Fruit fly (Drosophila melanogaster) whole organism, embryonic: ENCODE measurements around the gene OtopLb.
A peak's percentile ranks its signal among the peaks of the same experiment; 100 is the strongest.

Experiments
- Adf1 ChIP-seq: fragments of 200-800 bp; sonication (Bioruptor generic); IDR thresholded peaks from 2 replicates; pipeline ENCODE4 v1.3.6; 2022; ENCODE audit warnings: missing biosample characterization, missing genetic modification characterization
- Awh ChIP-seq: fragments of 200-800 bp; sonication (Bioruptor generic); IDR thresholded peaks from 2 replicates; pipeline ENCODE4, ENCODE4 v1.3.6; 2022; ENCODE audit warnings: missing biosample characterization, missing genetic modification characterization
- B-H1 ChIP-seq: fragments of 200-800 bp; sonication (Bioruptor generic); IDR thresholded peaks from 3 replicates; pipeline ENCODE4 v1.3.6; 2022; ENCODE audit warnings: missing biosample characterization, missing genetic modification characterization
- CG10209 ChIP-seq: fragments of 200-800 bp; sonication (Bioruptor generic); optimal IDR thresholded peaks from 3 replicates; lab custom pipeline; 2017; ENCODE audit warnings: missing biosample characterization, mild to moderate bottlenecking, missing genetic modification characterization, missing genetic modification reagents
- CG11695 ChIP-seq: fragments of 200-800 bp; sonication (Bioruptor generic); IDR thresholded peaks from 3 replicates; pipeline ENCODE4 v1.3.6; 2022; ENCODE audit warnings: missing biosample characterization, missing genetic modification characterization
- CG11696 ChIP-seq: fragments of 200-800 bp; sonication (Bioruptor generic); IDR thresholded peaks from 2 replicates; pipeline ENCODE4 v1.3.6; 2022; ENCODE audit warnings: missing biosample characterization, missing genetic modification characterization
- CG12659 ChIP-seq: fragments of 200-800 bp; sonication (Bioruptor generic); optimal IDR thresholded peaks from 3 replicates; lab custom pipeline; 2017; ENCODE audit warnings: mild to moderate bottlenecking, missing biosample characterization, missing genetic modification reagents, missing genetic modification characterization
- CG1529 ChIP-seq: fragments of 200-800 bp; sonication (Bioruptor generic); optimal IDR thresholded peaks from 3 replicates; lab custom pipeline; 2018; ENCODE audit warnings: missing biosample characterization, missing genetic modification characterization
- CG32772 ChIP-seq: fragments of 200-800 bp; sonication (Bioruptor generic); IDR thresholded peaks from 2 replicates; pipeline ENCODE4 v1.3.6; 2022; ENCODE audit warnings: missing biosample characterization, missing genetic modification characterization
- CG34376 ChIP-seq: fragments of 200-800 bp; sonication (Bioruptor generic); optimal IDR thresholded peaks from 2 replicates; lab custom pipeline; 2018; ENCODE audit warnings: missing biosample characterization, mild to moderate bottlenecking, missing genetic modification characterization
- CG3838 ChIP-seq: fragments of 200-800 bp; sonication (Bioruptor generic); optimal IDR thresholded peaks from 3 replicates; lab custom pipeline; 2016; ENCODE audit warnings: missing biosample characterization, missing genetic modification characterization
- CG43689 ChIP-seq: fragments of 200-800 bp; sonication (Bioruptor generic); IDR thresholded peaks from 2 replicates; pipeline ENCODE4 v1.3.6; 2022; ENCODE audit warnings: missing biosample characterization, missing genetic modification characterization
- CG7987 ChIP-seq: fragments of 200-800 bp; sonication (Bioruptor generic); optimal IDR thresholded peaks from 2 replicates; lab custom pipeline; 2018; ENCODE audit warnings: missing biosample characterization, mild to moderate bottlenecking, missing genetic modification characterization, moderate library complexity
- D19B ChIP-seq: fragments of 200-800 bp; sonication (Bioruptor generic); optimal IDR thresholded peaks from 2 replicates; lab custom pipeline; 2017; ENCODE audit warnings: missing biosample characterization, mild to moderate bottlenecking, missing genetic modification characterization
- Deaf1 ChIP-seq: fragments of 200-800 bp; optimal IDR thresholded peaks from 3 replicates; lab custom pipeline; 2019; ENCODE audit warnings: missing biosample characterization, mild to moderate bottlenecking, missing genetic modification characterization, moderate library complexity
- Dll ChIP-seq: fragments of 200-800 bp; sonication (Bioruptor generic); IDR thresholded peaks from 4 replicates; pipeline ENCODE4 v1.3.6; 2022; ENCODE audit warnings: missing biosample characterization, missing genetic modification characterization; ENCODE audit not compliant: partially characterized antibody
- Dp ChIP-seq: fragments of 200-800 bp; sonication (Bioruptor generic); optimal IDR thresholded peaks from 2 replicates; lab custom pipeline; 2018; ENCODE audit warnings: missing biosample characterization, mild to moderate bottlenecking, missing genetic modification characterization, moderate library complexity
- GATAe ChIP-seq: fragments of 200-800 bp; sonication (Bioruptor generic); conservative IDR thresholded peaks from 2 replicates; pipeline ENCODE4 v1.3.6; 2022; ENCODE audit warnings: missing biosample characterization, missing genetic modification characterization
- HLH4C ChIP-seq: fragments of 200-800 bp; sonication (Bioruptor generic); IDR thresholded peaks from 3 replicates; pipeline ENCODE4 v1.3.6; 2022; ENCODE audit warnings: missing biosample characterization, missing genetic modification characterization; ENCODE audit not compliant: partially characterized antibody
- Hey ChIP-seq: fragments of 200-800 bp; sonication (Bioruptor generic); optimal IDR thresholded peaks from 3 replicates; lab custom pipeline; 2018; ENCODE audit warnings: missing biosample characterization, mild to moderate bottlenecking, missing genetic modification characterization
- Med ChIP-seq: fragments of 200-800 bp; sonication (Bioruptor generic); peaks from one replicate; lab custom pipeline; 2016; ENCODE audit warnings: missing biosample characterization, missing genetic modification characterization, mild to moderate bottlenecking, inconsistent platforms, moderate library complexity
- Oli ChIP-seq: fragments of 200-800 bp; sonication (Bioruptor generic); optimal IDR thresholded peaks from 2 replicates; lab custom pipeline; 2018; ENCODE audit warnings: missing biosample characterization, mild to moderate bottlenecking, missing genetic modification characterization, moderate library complexity
- Pdp1 ChIP-seq, 2 experiments: fragments of 200-800 bp; sonication (Bioruptor generic); optimal IDR thresholded peaks; 3 replicates each; lab custom pipeline; 2016; ENCODE audit warnings: missing biosample characterization in 2 of 2, missing genetic modification characterization in 2 of 2, mild to moderate bottlenecking in 1 of 2, moderate library complexity in 1 of 2
- chinmo ChIP-seq: fragments of 200-800 bp; sonication (Bioruptor generic); IDR thresholded peaks from 4 replicates; pipeline ENCODE4 v1.3.6; 2022; ENCODE audit warnings: missing biosample characterization, missing genetic modification characterization; ENCODE audit not compliant: partially characterized antibody
- chm ChIP-seq: fragments of 200-800 bp; sonication (Bioruptor generic); IDR thresholded peaks from 2 replicates; pipeline ENCODE4 v1.3.6; 2022; ENCODE audit warnings: missing biosample characterization, missing genetic modification characterization
- corto ChIP-seq: fragments of 200-800 bp; sonication (Bioruptor generic); optimal IDR thresholded peaks from 2 replicates; lab custom pipeline; 2016; ENCODE audit warnings: missing biosample characterization, mild to moderate bottlenecking, missing genetic modification characterization, moderate library complexity
- crol ChIP-seq: fragments of 200-800 bp; sonication (Bioruptor generic); IDR thresholded peaks from 2 replicates; pipeline ENCODE4 v1.3.6; 2022; ENCODE audit warnings: missing biosample characterization, missing genetic modification characterization
- cwo ChIP-seq: fragments of 200-800 bp; sonication (Bioruptor generic); optimal IDR thresholded peaks from 3 replicates; lab custom pipeline; 2017; ENCODE audit warnings: missing biosample characterization, missing genetic modification characterization, mild to moderate bottlenecking, moderate library complexity, missing genetic modification reagents
- dmrt99B ChIP-seq: fragments of 200-800 bp; sonication (Bioruptor generic); optimal IDR thresholded peaks from 2 replicates; lab custom pipeline; 2018; ENCODE audit warnings: missing biosample characterization, mild to moderate bottlenecking, missing genetic modification characterization, moderate library complexity
- exex ChIP-seq: fragments of 200-800 bp; sonication (Bioruptor generic); optimal IDR thresholded peaks from 4 replicates; lab custom pipeline; 2018; ENCODE audit warnings: missing biosample characterization, mild to moderate bottlenecking, missing genetic modification characterization, moderate library complexity
- grn ChIP-seq: fragments of 200-800 bp; sonication (Bioruptor generic); optimal IDR thresholded peaks from 3 replicates; lab custom pipeline; 2017; ENCODE audit warnings: missing biosample characterization, missing genetic modification characterization
- hth ChIP-seq: fragments of >200 bp; optimal IDR thresholded peaks from 2 replicates; lab custom pipeline; 2017; ENCODE audit warnings: inconsistent platforms
- lab ChIP-seq: fragments of 200-800 bp; sonication (Bioruptor generic); optimal IDR thresholded peaks from 3 replicates; lab custom pipeline; 2017; ENCODE audit warnings: missing biosample characterization, missing genetic modification characterization, mild to moderate bottlenecking, moderate library complexity, missing genetic modification reagents
- pzg ChIP-seq: fragments of 200-800 bp; sonication (Bioruptor generic); optimal IDR thresholded peaks from 3 replicates; lab custom pipeline; 2018; ENCODE audit warnings: missing biosample characterization, mild to moderate bottlenecking, missing genetic modification characterization, moderate library complexity
- rib ChIP-seq: fragments of 200-800 bp; sonication (Bioruptor generic); IDR thresholded peaks from 2 replicates; pipeline ENCODE4 v1.3.6; 2022; ENCODE audit warnings: missing biosample characterization, missing genetic modification characterization
- scrt ChIP-seq: fragments of 200-800 bp; sonication (Bioruptor generic); optimal IDR thresholded peaks from 2 replicates; lab custom pipeline; 2018; ENCODE audit warnings: missing biosample characterization, mild to moderate bottlenecking, missing genetic modification characterization, moderate library complexity
- sens ChIP-seq: fragments of 200-800 bp; sonication (Bioruptor generic); peaks from one replicate; lab custom pipeline; 2016; ENCODE audit warnings: missing biosample characterization, missing genetic modification characterization
- sob ChIP-seq: fragments of 200-800 bp; sonication (Bioruptor generic); IDR thresholded peaks from 2 replicates; pipeline ENCODE4 v1.3.6; 2022; ENCODE audit warnings: missing biosample characterization, missing genetic modification characterization
- sr ChIP-seq: fragments of 200-800 bp; sonication (Bioruptor generic); IDR thresholded peaks from 3 replicates; pipeline ENCODE4 v1.3.6; 2022; ENCODE audit warnings: missing biosample characterization, missing genetic modification characterization
- sug ChIP-seq: fragments of 200-800 bp; optimal IDR thresholded peaks from 2 replicates; lab custom pipeline; 2019; ENCODE audit warnings: missing biosample characterization, mild to moderate bottlenecking, missing genetic modification characterization, moderate library complexity
- usp ChIP-seq: fragments of >200 bp; optimal IDR thresholded peaks from 2 replicates; lab custom pipeline; 2017; ENCODE audit warnings: missing biosample characterization, missing genetic modification characterization
- wdn ChIP-seq: fragments of 200-800 bp; sonication (Bioruptor generic); IDR thresholded peaks from 2 replicates; pipeline ENCODE4 v1.3.6; 2022; ENCODE audit warnings: missing biosample characterization, missing genetic modification characterization

OtopLb gene

dm6 chr2L:3308529-3309272 lies 28.4 kb upstream of the OtopLb start, which contains the start of gene CG15406 (continued):
- TF ChIP-seq sob (no peak), chinmo (GFP tag; lab: Robert Waterston, UW) (0 out of 4 replicates have a peak, but pooled peaks have one; percentile 28), B-H1 (GFP tag; lab: Robert Waterston, UW) (no peak), Awh (no peak)

DNA sequence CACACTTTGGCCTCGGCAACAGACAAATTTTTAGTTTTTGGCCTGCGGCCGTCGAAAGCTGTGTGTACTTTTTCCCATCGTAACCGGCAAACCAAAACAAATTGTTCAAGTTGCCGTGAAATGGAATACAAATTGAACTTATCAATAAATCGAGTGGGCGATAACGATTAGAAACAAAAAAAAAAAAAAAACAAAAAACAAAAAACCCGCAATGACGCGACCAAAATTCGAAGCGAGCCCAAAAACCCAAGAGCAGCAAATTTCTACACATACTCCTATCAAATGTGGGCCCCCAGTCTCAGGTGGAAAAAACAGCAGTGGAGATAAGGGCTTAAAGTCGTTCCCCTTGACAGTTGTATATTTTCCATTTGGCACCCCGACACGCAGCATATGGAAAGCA lies 26.9 kb upstream of the OtopLb start:
- TF ChIP-seq grn (GFP tag; lab: Kevin White, UChicago) (peak; percentile 50), CG43689 (no peak), GATAe (GFP tag; lab: Robert Waterston, UW) (peak; percentile 72), Hey (tag; lab: Kevin White, UChicago) (peak; percentile 79)

DNA sequence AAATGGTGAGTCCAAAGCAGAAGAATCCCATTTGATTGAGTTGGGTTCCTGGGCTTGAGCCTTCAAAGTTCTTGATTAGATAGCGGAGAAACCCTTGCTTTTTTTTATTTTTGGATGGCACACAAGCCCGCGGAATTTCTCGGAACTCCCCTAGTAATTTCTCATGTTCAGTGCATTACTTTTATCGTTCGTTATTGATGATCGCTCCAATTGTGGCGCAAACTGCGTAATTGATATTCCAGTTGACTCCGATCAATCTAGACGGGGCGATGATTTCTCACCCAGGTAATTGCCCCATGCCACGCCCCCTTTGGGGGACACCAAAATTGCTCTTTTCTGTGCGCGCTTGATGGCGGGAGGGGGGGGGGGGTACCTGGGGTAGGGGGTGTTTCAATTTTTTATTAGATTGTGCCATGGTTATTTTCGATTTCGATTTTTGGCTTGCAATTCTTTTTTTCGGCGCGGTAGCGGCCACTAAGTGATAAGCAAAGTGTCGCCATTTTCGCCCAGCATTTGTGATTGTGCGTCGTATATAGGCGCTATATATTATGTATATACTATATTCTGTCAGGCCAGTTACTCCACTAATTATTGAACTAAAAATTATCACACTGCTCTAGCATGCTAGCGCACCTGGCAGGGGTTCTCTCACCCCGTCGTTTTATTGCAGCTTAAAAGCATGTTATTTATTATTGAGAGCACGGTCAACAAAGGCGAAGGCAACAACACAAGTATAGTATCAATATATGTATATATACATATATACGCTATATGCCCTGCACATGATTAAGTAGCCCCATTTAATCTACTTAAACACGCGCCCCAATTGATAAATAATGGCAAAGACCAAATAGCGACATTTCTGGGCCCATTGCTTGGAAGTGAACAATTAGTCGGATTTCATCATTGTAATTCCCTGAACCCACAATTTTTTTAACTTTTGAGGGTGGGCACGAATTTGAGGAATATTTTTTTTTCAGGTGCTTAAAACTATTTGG lies 24.8 kb upstream of the OtopLb start:
- TF ChIP-seq CG7987 (GFP tag; lab: Kevin White, UChicago) (peak; percentile 14), Adf1 (GFP tag; lab: Robert Waterston, UW) (no peak), Med (GFP tag; lab: Kevin White, UChicago) (peak; percentile 33), sug (tag; lab: Kevin White, UChicago) (peak; percentile 69), Dp (GFP tag; lab: Kevin White, UChicago) (no peak), cwo (GFP tag; lab: Kevin White, UChicago) (peak; percentile 35), CG34376 (GFP tag; lab: Kevin White, UChicago) (peak; percentile 34), crol (GFP tag; lab: Robert Waterston, UW) (peak; percentile 75), sens (GFP tag; lab: Kevin White, UChicago) (peak; percentile 42), D19B (no peak), lab (peak; percentile 83), CG11696 (peak; percentile 20; the same call in 1 of the 2 replicates), exex (tag; lab: Kevin White, UChicago) (peak; percentile 88), HLH4C (GFP tag; lab: Robert Waterston, UW) (0 out of 3 replicates have a peak, but pooled peaks have one; percentile 9), rib (GFP tag; lab: Robert Waterston, UW) (0 out of 2 replicates have a peak, but pooled peaks have one; percentile 16), hth (lab: Kevin White, UChicago) (no peak)

- TF ChIP-seq pzg (GFP tag; lab: Kevin White, UChicago) (no peak), Dll (GFP tag; lab: Robert Waterston, UW) (no peak), scrt (GFP tag; lab: Kevin White, UChicago) (peak; percentile 42), CG32772 (GFP tag; lab: Robert Waterston, UW) (no peak), usp (GFP tag; lab: Kevin White, UChicago) (no peak), Deaf1 (tag; lab: Kevin White, UChicago) (peak; percentile 57), sr (peak; percentile 7; the same call in 1 of the 3 replicates), chm (peak; percentile 13; the same call in 1 of the 2 replicates), CG12659 (GFP tag; lab: Kevin White, UChicago) (no peak), CG11695 (0 out of 3 replicates have a peak, but pooled peaks have one; percentile 11), Oli (no peak), dmrt99B (tag; lab: Kevin White, UChicago) (no peak), CG3838 (GFP tag; lab: Kevin White, UChicago) (no peak), Pdp1 (GFP tag; optimal IDR thresholded peaks at IDR 0.05; lab: Kevin White, UChicago) (peak in 1 of 2 experiments; percentile 32), wdn (GFP tag; lab: Robert Waterston, UW) (no peak), lab (peak; percentile 19), corto (GFP tag; lab: Kevin White, UChicago) (no peak), CG10209 (no peak), CG1529 (GFP tag; lab: Kevin White, UChicago) (no peak)
Measured at dm6 chr2L:3303893-3304292, 23.6 kb upstream of the OtopLb start, which contains the start of gene CG3277. Gene CG3277 (plus strand): TSS chr2L:3304100.
